Fruit fly (Drosophila melanogaster) whole organism, prepupa: ENCODE results near the gene Grip.

Experiments used
- Blimp-1 ChIP-seq: fragments of 200-800 bp; sonication (Bioruptor generic); optimal IDR thresholded peaks from 3 replicates; lab custom pipeline; 2017; ENCODE audit warnings: missing biosample characterization, missing genetic modification characterization, mild to moderate bottlenecking, moderate library complexity, missing genetic modification reagents
- CG10631 ChIP-seq: fragments of 200-800 bp; sonication (Bioruptor generic); optimal IDR thresholded peaks from 2 replicates; lab custom pipeline; 2016; ENCODE audit warnings: missing biosample characterization, missing genetic modification characterization
- CG11294 ChIP-seq: fragments of 200-800 bp; sonication (Bioruptor generic); IDR thresholded peaks from 2 replicates; pipeline ENCODE4 v1.3.6; 2022; ENCODE audit warnings: missing biosample characterization, missing genetic modification characterization
- CG11762 ChIP-seq: fragments of 200-800 bp; sonication (Bioruptor generic); optimal IDR thresholded peaks from 3 replicates; lab custom pipeline; 2016; ENCODE audit warnings: missing biosample characterization, missing genetic modification characterization; ENCODE audit not compliant: insufficient read depth
- CG11902 ChIP-seq: fragments of 200-800 bp; sonication (Bioruptor generic); optimal IDR thresholded peaks from 3 replicates; lab custom pipeline; 2016; ENCODE audit warnings: missing biosample characterization, missing genetic modification characterization
- CG15336 ChIP-seq: fragments of 200-800 bp; sonication (Bioruptor generic); IDR thresholded peaks from 2 replicates; pipeline ENCODE4 v1.3.6; 2022; ENCODE audit warnings: missing biosample characterization, missing genetic modification characterization
- CG1621 ChIP-seq: fragments of 200-800 bp; sonication (Bioruptor generic); optimal IDR thresholded peaks from 3 replicates; lab custom pipeline; 2018; ENCODE audit warnings: missing biosample characterization, mild to moderate bottlenecking, missing genetic modification characterization
- CG16779 ChIP-seq: fragments of 200-800 bp; sonication (Bioruptor generic); optimal IDR thresholded peaks from 3 replicates; lab custom pipeline; 2017; ENCODE audit warnings: missing biosample characterization, mild to moderate bottlenecking, missing genetic modification characterization
- CG3032 ChIP-seq: fragments of 200-800 bp; optimal IDR thresholded peaks from 2 replicates; lab custom pipeline; 2019; ENCODE audit warnings: missing biosample characterization, mild to moderate bottlenecking, missing genetic modification characterization, moderate library complexity
- CG31627 ChIP-seq: fragments of 200-800 bp; sonication (Bioruptor generic); optimal IDR thresholded peaks from 3 replicates; lab custom pipeline; 2016; ENCODE audit warnings: missing biosample characterization, missing genetic modification characterization
- CG6163 ChIP-seq: fragments of 200-800 bp; sonication (Bioruptor generic); IDR thresholded peaks from 3 replicates; pipeline ENCODE4 v1.3.6; 2022; ENCODE audit warnings: missing biosample characterization, missing genetic modification characterization
- CG6276 ChIP-seq: fragments of 200-800 bp; sonication (Bioruptor generic); optimal IDR thresholded peaks from 2 replicates; lab custom pipeline; 2017; ENCODE audit warnings: missing biosample characterization, mild to moderate bottlenecking, missing genetic modification characterization
- CG6792 ChIP-seq: fragments of 200-800 bp; sonication (Bioruptor generic); optimal IDR thresholded peaks from 3 replicates; lab custom pipeline; 2016; ENCODE audit warnings: missing biosample characterization, missing genetic modification characterization
- CG6808 ChIP-seq: fragments of 200-800 bp; sonication (Bioruptor generic); optimal IDR thresholded peaks from 3 replicates; lab custom pipeline; 2017; ENCODE audit warnings: missing biosample characterization, missing genetic modification characterization, mild to moderate bottlenecking, moderate library complexity, missing genetic modification reagents
- CG7368 ChIP-seq: fragments of 200-800 bp; sonication (Bioruptor generic); optimal IDR thresholded peaks from 3 replicates; lab custom pipeline; 2016; ENCODE audit warnings: missing biosample characterization, missing genetic modification characterization
- CG8119 ChIP-seq: fragments of 200-800 bp; sonication (Bioruptor generic); IDR thresholded peaks from 3 replicates; pipeline ENCODE4 v1.3.6; 2022; ENCODE audit warnings: missing biosample characterization, missing genetic modification characterization
- CG8319 ChIP-seq: fragments of 200-800 bp; sonication (Bioruptor generic); optimal IDR thresholded peaks from 3 replicates; lab custom pipeline; 2016; ENCODE audit warnings: missing biosample characterization, missing genetic modification characterization
- CG8632 ChIP-seq: fragments of 200-800 bp; sonication (Bioruptor generic); optimal IDR thresholded peaks from 3 replicates; lab custom pipeline; 2016; ENCODE audit warnings: missing biosample characterization, missing genetic modification characterization
- Eip75B ChIP-seq: fragments of 200-800 bp; sonication (Bioruptor generic); optimal IDR thresholded peaks from 3 replicates; lab custom pipeline; 2016; ENCODE audit warnings: missing biosample characterization, missing genetic modification characterization
- Eip78C ChIP-seq: fragments of 200-800 bp; sonication (Bioruptor generic); peaks from one replicate; lab custom pipeline; 2016; ENCODE audit warnings: missing biosample characterization, missing genetic modification characterization
- Ets21C ChIP-seq: fragments of 200-800 bp; sonication (Bioruptor generic); optimal IDR thresholded peaks from 3 replicates; lab custom pipeline; 2016; ENCODE audit warnings: missing biosample characterization, missing genetic modification characterization
- Ets96B ChIP-seq: fragments of 200-800 bp; optimal IDR thresholded peaks from 2 replicates; lab custom pipeline; 2019; ENCODE audit warnings: missing biosample characterization, mild to moderate bottlenecking, missing genetic modification characterization, moderate library complexity
- Hr38 ChIP-seq: sonication (Bioruptor generic); optimal IDR thresholded peaks from 2 replicates; lab custom pipeline; 2016; ENCODE audit warnings: missing biosample characterization, missing genetic modification characterization
- Hr39 ChIP-seq: fragments of 200-800 bp; sonication (Bioruptor generic); optimal IDR thresholded peaks from 2 replicates; lab custom pipeline; 2016; ENCODE audit warnings: missing biosample characterization, missing genetic modification characterization
- Met ChIP-seq: fragments of 200-800 bp; sonication (Bioruptor generic); optimal IDR thresholded peaks from 3 replicates; lab custom pipeline; 2016; ENCODE audit warnings: missing biosample characterization, missing genetic modification characterization
- OdsH ChIP-seq: fragments of 200-800 bp; sonication (Bioruptor generic); optimal IDR thresholded peaks from 3 replicates; lab custom pipeline; 2016; ENCODE audit warnings: missing biosample characterization, missing genetic modification characterization
- Smox ChIP-seq: fragments of 200-800 bp; sonication (Bioruptor generic); optimal IDR thresholded peaks from 3 replicates; lab custom pipeline; 2016; ENCODE audit warnings: missing biosample characterization, missing genetic modification characterization
- Sox102F ChIP-seq: fragments of 200-800 bp; sonication (Bioruptor generic); optimal IDR thresholded peaks from 2 replicates; lab custom pipeline; 2016; ENCODE audit warnings: missing biosample characterization, mild to moderate bottlenecking, missing genetic modification characterization
- Sox15 ChIP-seq: fragments of 200-800 bp; sonication (Bioruptor generic); optimal IDR thresholded peaks from 3 replicates; lab custom pipeline; 2016; ENCODE audit warnings: missing biosample characterization, missing genetic modification characterization
- achi ChIP-seq: fragments of 200-800 bp; sonication (Bioruptor generic); optimal IDR thresholded peaks from 3 replicates; lab custom pipeline; 2016; ENCODE audit warnings: missing biosample characterization, missing genetic modification characterization
- cyc ChIP-seq: fragments of 200-800 bp; sonication (Bioruptor generic); optimal IDR thresholded peaks from 3 replicates; lab custom pipeline; 2016; ENCODE audit warnings: missing biosample characterization, missing genetic modification characterization
- dsx ChIP-seq: fragments of 200-800 bp; optimal IDR thresholded peaks from 3 replicates; lab custom pipeline; 2019; ENCODE audit warnings: missing biosample characterization, mild to moderate bottlenecking, missing genetic modification characterization, moderate library complexity; ENCODE audit not compliant: poor library complexity, severe bottlenecking
- eg ChIP-seq: fragments of 200-800 bp; sonication (Bioruptor generic); IDR thresholded peaks from 3 replicates; pipeline ENCODE4 v1.3.6; 2022; ENCODE audit warnings: missing biosample characterization, missing genetic modification characterization
- esn ChIP-seq: fragments of 200-800 bp; sonication (Bioruptor generic); optimal IDR thresholded peaks from 2 replicates; lab custom pipeline; 2016; ENCODE audit warnings: missing biosample characterization, mild to moderate bottlenecking, missing genetic modification characterization, moderate library complexity
- fkh ChIP-seq: fragments of 200-800 bp; sonication (Bioruptor generic); optimal IDR thresholded peaks from 3 replicates; lab custom pipeline; 2017; ENCODE audit warnings: missing biosample characterization, mild to moderate bottlenecking, missing genetic modification characterization, moderate library complexity
- lz ChIP-seq: fragments of 200-800 bp; sonication (Bioruptor generic); optimal IDR thresholded peaks from 3 replicates; lab custom pipeline; 2016; ENCODE audit warnings: missing biosample characterization, missing genetic modification characterization
- pdm3 ChIP-seq: fragments of 200-800 bp; sonication (Bioruptor generic); optimal IDR thresholded peaks from 3 replicates; lab custom pipeline; 2016; ENCODE audit warnings: missing biosample characterization, missing genetic modification characterization
- salr ChIP-seq, 2 experiments: fragments of 200-800 bp; sonication (Bioruptor generic); optimal IDR thresholded peaks; 3 replicates each; lab custom pipeline; 2016 to 2018; ENCODE audit warnings: missing biosample characterization in 2 of 2, missing genetic modification characterization in 2 of 2, mild to moderate bottlenecking in 1 of 2
- svp ChIP-seq: fragments of 200-800 bp; sonication (Bioruptor generic); peaks from one replicate; lab custom pipeline; 2016; ENCODE audit warnings: missing biosample characterization, missing genetic modification characterization
- topi ChIP-seq: fragments of 200-800 bp; sonication (Bioruptor generic); optimal IDR thresholded peaks from 3 replicates; lab custom pipeline; 2016; ENCODE audit warnings: missing biosample characterization, missing genetic modification characterization

Gene Grip

DNA sequence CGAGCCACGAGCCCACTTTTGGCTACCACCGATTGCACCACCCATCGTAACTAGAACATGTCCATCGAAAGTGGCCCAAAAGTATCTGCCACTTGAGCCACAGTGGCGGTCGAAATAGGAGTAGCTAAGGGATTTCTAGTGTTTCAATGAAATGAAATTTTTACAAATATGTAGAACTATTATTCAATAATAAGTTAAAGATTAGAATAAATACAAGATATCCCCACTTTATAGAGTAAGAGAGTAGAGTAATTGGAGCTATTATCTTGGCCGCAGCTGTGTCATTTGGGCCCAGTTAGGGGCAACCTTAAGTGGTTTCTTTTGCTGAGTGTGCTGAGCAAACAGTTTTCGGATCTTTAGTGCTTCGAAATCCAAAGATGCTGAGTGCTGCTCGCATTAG, 23.3 kb downstream of the Grip start:
- no peak for TF ChIP-seq CG8632 (GFP tag; lab: Kevin White, UChicago)
- no peak for TF ChIP-seq Ets21C (GFP tag; lab: Kevin White, UChicago)
- TF ChIP-seq Eip78C, result peak; percentile 39
- TF ChIP-seq topi (GFP tag; lab: Kevin White, UChicago), result no peak
- TF ChIP-seq CG3032 (tag; lab: Kevin White, UChicago), result no peak
- 0 out of 3 replicates have a peak, but pooled peaks have one; percentile 30 for TF ChIP-seq eg (GFP tag; lab: Robert Waterston, UW)
- TF ChIP-seq svp (GFP tag; lab: Kevin White, UChicago), result no peak
- no peak for TF ChIP-seq CG7368
- TF ChIP-seq CG11902 (GFP tag; lab: Kevin White, UChicago), result no peak
- TF ChIP-seq CG6163 (GFP tag; lab: Robert Waterston, UW), result peak; percentile 43; the same call in 1 of the 3 replicates
- TF ChIP-seq CG6276 (GFP tag; lab: Kevin White, UChicago), result no peak
- TF ChIP-seq achi (GFP tag; lab: Kevin White, UChicago), result no peak
- no peak for TF ChIP-seq lz (GFP tag; lab: Kevin White, UChicago)
- no peak for TF ChIP-seq CG11294
- peak; percentile 54; the same call in 1 of the 2 replicates for TF ChIP-seq CG15336 (GFP tag; lab: Robert Waterston, UW)
- TF ChIP-seq Hr38, result no peak
- TF ChIP-seq CG8119, result peak; percentile 25; the same call in 1 of the 3 replicates
- no peak for TF ChIP-seq Blimp-1 (GFP tag; lab: Kevin White, UChicago)

DNA sequence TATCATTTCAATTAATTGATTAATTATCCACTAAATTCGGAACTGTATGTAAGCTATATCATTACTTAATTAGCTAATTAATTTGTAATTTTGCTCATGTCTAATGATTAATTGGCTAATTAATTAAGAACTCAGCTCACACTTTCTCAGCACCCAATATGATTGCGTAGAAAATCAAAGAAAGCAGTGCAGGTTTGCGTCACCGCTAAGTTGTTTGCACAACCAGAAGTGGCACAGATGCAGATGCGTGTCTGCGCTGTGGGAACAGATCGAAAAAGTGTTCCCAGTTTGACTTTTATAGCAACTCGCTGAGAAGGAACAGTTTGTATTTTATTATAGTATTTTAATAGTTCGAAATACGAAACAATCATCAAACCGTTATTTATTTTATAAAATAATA, 26.1 kb downstream of the Grip start:
- peak; percentile 53 for TF ChIP-seq fkh (GFP tag; lab: Kevin White, UChicago)
- TF ChIP-seq CG11902 (GFP tag; lab: Kevin White, UChicago), result no peak
- TF ChIP-seq Sox15, result no peak
- TF ChIP-seq CG8319 (GFP tag; lab: Kevin White, UChicago), result no peak
- no peak for TF ChIP-seq Sox102F
- no peak for TF ChIP-seq CG1621 (tag; lab: Kevin White, UChicago)
- peak; percentile 37 for TF ChIP-seq Eip78C
- no peak for TF ChIP-seq CG10631 (GFP tag; lab: Kevin White, UChicago)
- no peak for TF ChIP-seq eg (GFP tag; lab: Robert Waterston, UW)
- TF ChIP-seq CG15336 (GFP tag; lab: Robert Waterston, UW), result no peak

DNA sequence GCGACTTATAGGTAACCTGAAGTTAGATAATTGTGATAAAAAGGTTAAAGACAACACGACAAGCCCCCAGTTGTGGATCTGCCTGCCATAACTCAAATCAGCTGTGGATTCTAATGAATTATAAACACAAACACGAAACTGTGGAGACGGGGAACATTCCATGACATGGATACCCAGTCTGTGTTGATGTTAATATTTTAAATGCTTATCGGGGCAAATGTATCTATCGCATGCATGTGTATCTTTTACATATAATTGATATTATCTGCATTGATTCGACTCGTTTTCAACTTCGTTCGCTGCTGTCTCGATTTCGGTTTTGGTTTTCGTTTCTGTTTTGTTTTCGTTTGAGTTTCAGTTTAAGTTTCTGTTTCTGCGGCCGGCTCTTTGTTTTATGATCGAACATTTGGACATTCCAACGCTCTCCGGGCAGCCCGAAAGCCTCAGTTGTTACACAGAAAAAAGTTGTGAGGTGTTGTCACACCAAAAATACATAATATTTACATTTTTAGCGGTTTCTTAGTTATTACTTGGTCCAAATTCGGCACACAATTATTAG, 26.8 kb downstream of the Grip start:
- TF ChIP-seq fkh (GFP tag; lab: Kevin White, UChicago), result no peak
- TF ChIP-seq svp (GFP tag; lab: Kevin White, UChicago), result peak; percentile 60

DNA sequence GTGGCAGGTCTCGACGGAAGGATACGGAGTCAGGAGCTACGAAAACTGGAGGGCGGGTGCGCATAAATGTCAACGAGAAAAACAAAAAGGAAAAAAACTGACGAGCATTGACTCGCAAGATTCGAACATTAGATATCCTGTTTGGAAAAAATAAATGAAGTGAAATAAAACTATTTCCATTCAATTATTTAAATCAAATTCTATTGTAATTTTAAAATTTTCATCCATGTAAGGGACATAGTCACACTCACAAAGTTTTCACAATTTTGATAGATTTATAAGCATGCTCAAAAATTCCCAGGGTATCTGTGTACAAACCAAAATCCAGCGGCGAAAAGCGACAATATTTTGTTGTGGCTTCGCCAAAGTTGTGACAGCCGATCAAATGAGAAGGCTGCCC, 29.9 kb downstream of the Grip start:
- no peak for TF ChIP-seq CG6276 (GFP tag; lab: Kevin White, UChicago)
- peak; percentile 1 for TF ChIP-seq Met
- no peak for TF ChIP-seq CG8632 (GFP tag; lab: Kevin White, UChicago)
- TF ChIP-seq CG11902 (GFP tag; lab: Kevin White, UChicago), result no peak
- TF ChIP-seq cyc (GFP tag; lab: Kevin White, UChicago), result peak; percentile 6
- no peak for TF ChIP-seq pdm3 (GFP tag; lab: Kevin White, UChicago)
- TF ChIP-seq salr (GFP tag; optimal IDR thresholded peaks at IDR 0.05; lab: Kevin White, UChicago), result no peak
- TF ChIP-seq svp (GFP tag; lab: Kevin White, UChicago), result peak; percentile 55
- TF ChIP-seq Ets96B, result no peak
- peak; percentile 16 for TF ChIP-seq esn (GFP tag; lab: Kevin White, UChicago)
- no peak for TF ChIP-seq eg (GFP tag; lab: Robert Waterston, UW)
- TF ChIP-seq CG16779 (tag; lab: Kevin White, UChicago), result no peak
- peak; percentile 21 for TF ChIP-seq lz (GFP tag; lab: Kevin White, UChicago)
- 0 out of 2 replicates have a peak, but pooled peaks have one; percentile 14 for TF ChIP-seq CG15336 (GFP tag; lab: Robert Waterston, UW)
- TF ChIP-seq dsx (GFP tag; lab: Kevin White, UChicago), result no peak
- 0 out of 3 replicates have a peak, but pooled peaks have one; percentile 19 for TF ChIP-seq CG6163 (GFP tag; lab: Robert Waterston, UW)
- TF ChIP-seq Sox15, result no peak
- no peak for TF ChIP-seq Eip75B (GFP tag; lab: Kevin White, UChicago)
- TF ChIP-seq Smox (GFP tag; lab: Kevin White, UChicago), result peak; percentile 34
- no peak for TF ChIP-seq CG6792 (GFP tag; lab: Kevin White, UChicago)
- peak; percentile 10 for TF ChIP-seq topi (GFP tag; lab: Kevin White, UChicago)
- TF ChIP-seq Eip78C, result peak; percentile 59
- TF ChIP-seq CG11762, result no peak
- TF ChIP-seq Hr39 (GFP tag; lab: Kevin White, UChicago), result peak; percentile 11
- TF ChIP-seq OdsH, result no peak
- no peak for TF ChIP-seq achi (GFP tag; lab: Kevin White, UChicago)
- peak; percentile 19 for TF ChIP-seq CG31627 (GFP tag; lab: Kevin White, UChicago)
- no peak for TF ChIP-seq CG11294
- no peak for TF ChIP-seq CG6808 (GFP tag; lab: Kevin White, UChicago)
